Worm (Caenorhabditis elegans): ENCODE measurements around the gene ndub-5.

DNA sequence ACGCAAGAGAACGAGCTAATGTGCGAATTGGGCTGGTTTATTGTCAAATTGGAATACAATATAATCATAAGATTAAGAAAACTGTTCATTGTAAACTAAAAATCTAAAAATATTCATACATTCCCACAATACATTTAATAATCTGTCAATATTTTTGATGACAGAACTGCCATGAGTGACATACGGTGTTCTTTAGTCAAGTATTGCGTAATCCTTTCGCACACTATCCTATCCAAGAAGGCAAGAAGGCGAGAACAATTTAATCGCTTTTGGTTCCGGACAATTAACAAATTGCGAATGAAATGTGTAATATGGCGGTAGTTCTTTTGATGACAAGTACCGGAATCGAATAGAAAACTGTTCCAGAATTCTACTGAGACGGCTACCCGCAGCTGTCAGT is 43.7 kb upstream of the ndub-5 start:
- no peak for TF ChIP-seq aly-2 (tag; optimal IDR thresholded peaks at IDR 0.05)
- no peak for TF ChIP-seq unc-39 (tag; optimal IDR thresholded peaks at IDR 0.05)
- no peak for TF ChIP-seq fos-1 (tag; optimal IDR thresholded peaks at IDR 0.05)

All from whole organism, L2 larva.